Worm (Caenorhabditis elegans) whole organism, L4 larva: ENCODE results near the gene sri-21.
A peak's percentile ranks its signal among the peaks of the same experiment; 100 is the strongest.

Experiments used
- F10B5.3 ChIP-seq: sonication (generic microtip); optimal IDR thresholded peaks from 2 replicates; lab custom pipeline; 2016; ENCODE audit warnings: mild to moderate bottlenecking, missing genetic modification characterization, missing compliant biosample characterization
- F26F4.8 ChIP-seq: fragments of 200-800 bp; sonication (Bioruptor generic); conservative IDR thresholded peaks from 2 replicates; pipeline ENCODE4 v1.3.6; 2022; ENCODE audit warnings: missing genetic modification characterization, missing compliant biosample characterization
- F44E2.7 ChIP-seq: fragments of 200-800 bp; sonication (Bioruptor generic); IDR thresholded peaks from 2 replicates; pipeline ENCODE4 v2.1.2; 2022; ENCODE audit warnings: missing genetic modification characterization, missing compliant biosample characterization
- F49E8.2 ChIP-seq: sonication (generic microtip); optimal IDR thresholded peaks from 2 replicates; lab custom pipeline; 2016; ENCODE audit warnings: missing compliant biosample characterization, mild to moderate bottlenecking, missing genetic modification characterization, borderline replicate concordance
- R02D3.7 ChIP-seq: fragments of 150-350 bp; sonication (generic microtip); optimal IDR thresholded peaks from 3 replicates; lab custom pipeline; 2014; ENCODE audit warnings: missing biosample characterization, missing genetic modification characterization
- Y75B8A.6 ChIP-seq: fragments of 200-800 bp; sonication (Bioruptor generic); IDR thresholded peaks from 2 replicates; pipeline ENCODE4 v1.3.6; 2022; ENCODE audit warnings: missing genetic modification reagents, missing genetic modification characterization, missing compliant biosample characterization
- ZK337.2 ChIP-seq: fragments of 200-800 bp; sonication (Bioruptor generic); IDR thresholded peaks from 2 replicates; pipeline ENCODE4 v1.3.6; 2022; ENCODE audit warnings: missing genetic modification reagents, missing genetic modification characterization, missing compliant biosample characterization
- ZK546.5 ChIP-seq, 2 experiments: sonication (generic microtip); optimal IDR thresholded peaks; 2 replicates each; lab custom pipeline; 2017; ENCODE audit warnings: missing biosample characterization in 2 of 2, missing genetic modification characterization in 2 of 2
- aha-1 ChIP-seq: fragments of 150-350 bp; peaks from one replicate; lab custom pipeline; 2014; ENCODE audit warnings: missing biosample characterization, missing genetic modification characterization
- aly-2 ChIP-seq: sonication (generic microtip); optimal IDR thresholded peaks from 2 replicates; lab custom pipeline; 2018; ENCODE audit warnings: missing biosample characterization, missing genetic modification characterization
- ceh-44 ChIP-seq: fragments of 200-800 bp; sonication (Bioruptor generic); IDR thresholded peaks from 2 replicates; pipeline ENCODE4 v1.3.6; 2022; ENCODE audit warnings: missing genetic modification reagents, missing genetic modification characterization, missing compliant biosample characterization
- ceh-82 ChIP-seq: sonication (generic microtip); optimal IDR thresholded peaks from 2 replicates; lab custom pipeline; 2017; ENCODE audit warnings: missing biosample characterization, missing genetic modification characterization
- ces-1 ChIP-seq: fragments of 150-350 bp; sonication (generic microtip); optimal IDR thresholded peaks from 4 replicates; lab custom pipeline; 2014; ENCODE audit warnings: missing biosample characterization, missing genetic modification reagents, missing genetic modification characterization
- ctbp-1 ChIP-seq: fragments of 200-800 bp; sonication (Bioruptor generic); IDR thresholded peaks from 2 replicates; pipeline ENCODE4 v1.3.6; 2022; ENCODE audit warnings: missing genetic modification reagents, missing genetic modification characterization, missing compliant biosample characterization
- daf-16 ChIP-seq, 3 experiments: sonication (generic microtip); optimal IDR thresholded peaks; 2 replicates each; lab custom pipeline; 2016 to 2017; ENCODE audit warnings: missing genetic modification characterization in 3 of 3, missing genetic modification reagents in 3 of 3, mild to moderate bottlenecking in 2 of 3, missing compliant biosample characterization in 2 of 3, missing biosample characterization in 1 of 3, moderate library complexity in 1 of 3
- daf-8 ChIP-seq: fragments of 200-800 bp; sonication (Bioruptor generic); IDR thresholded peaks from 2 replicates; pipeline ENCODE4 v1.3.6; 2022; ENCODE audit warnings: missing genetic modification characterization, missing compliant biosample characterization
- dmd-9 ChIP-seq: fragments of 200-800 bp; sonication (Bioruptor generic); IDR thresholded peaks from 2 replicates; pipeline ENCODE4 v1.3.6; 2022; ENCODE audit warnings: missing genetic modification reagents, missing genetic modification characterization, missing compliant biosample characterization
- dpl-1 ChIP-seq: fragments of 150-350 bp; optimal IDR thresholded peaks from 2 replicates; lab custom pipeline; 2014; ENCODE audit warnings: missing biosample characterization, missing genetic modification reagents, missing genetic modification characterization
- duxl-1 ChIP-seq: sonication (generic microtip); optimal IDR thresholded peaks from 2 replicates; lab custom pipeline; 2016; ENCODE audit warnings: mild to moderate bottlenecking, missing genetic modification characterization, moderate library complexity, missing compliant biosample characterization; ENCODE audit not compliant: poor library complexity
- fos-1 ChIP-seq: fragments of 150-350 bp; optimal IDR thresholded peaks from 2 replicates; lab custom pipeline; 2014; ENCODE audit warnings: missing biosample characterization, missing genetic modification characterization
- hlh-11 ChIP-seq: fragments of 200-800 bp; sonication (Bioruptor generic); optimal IDR thresholded peaks from 2 replicates; lab custom pipeline; 2018; ENCODE audit warnings: mild to moderate bottlenecking, missing genetic modification characterization, missing compliant biosample characterization
- hmg-1.1 ChIP-seq: fragments of 200-800 bp; sonication (Bioruptor generic); IDR thresholded peaks from 2 replicates; pipeline ENCODE4 v1.3.6; 2022; ENCODE audit warnings: missing genetic modification reagents, missing genetic modification characterization, missing compliant biosample characterization
- jun-1 ChIP-seq: fragments of 150-350 bp; optimal IDR thresholded peaks from 2 replicates; lab custom pipeline; 2014; ENCODE audit warnings: missing biosample characterization, missing genetic modification reagents, missing genetic modification characterization
- lin-13 ChIP-seq: fragments of 150-350 bp; optimal IDR thresholded peaks from 2 replicates; lab custom pipeline; 2014; ENCODE audit warnings: missing biosample characterization, missing genetic modification reagents, missing genetic modification characterization
- lin-38 ChIP-seq: fragments of 200-800 bp; sonication (Bioruptor generic); IDR thresholded peaks from 2 replicates; pipeline ENCODE4 v1.3.6; 2022; ENCODE audit warnings: missing genetic modification reagents, missing genetic modification characterization, missing compliant biosample characterization
- lsy-2 ChIP-seq, 2 experiments: fragments of 150-350 bp in 1 of 2; sonication (generic microtip) in 1 of 2; optimal IDR thresholded peaks; 2 replicates each; lab custom pipeline; 2014 to 2017; ENCODE audit warnings: missing biosample characterization in 2 of 2, missing genetic modification characterization in 2 of 2
- mdl-1 ChIP-seq, 2 experiments: fragments of 150-350 bp in 1 of 2; sonication (generic microtip) in 1 of 2; optimal IDR thresholded peaks; 2 replicates each; lab custom pipeline; 2014 to 2017; ENCODE audit warnings: missing biosample characterization in 2 of 2, missing genetic modification characterization in 2 of 2
- mdt-29 ChIP-seq: fragments of 200-800 bp; sonication (Bioruptor generic); IDR thresholded peaks from 2 replicates; pipeline ENCODE4 v1.3.6; 2022; ENCODE audit warnings: missing genetic modification reagents, missing genetic modification characterization, missing compliant biosample characterization
- mep-1 ChIP-seq: fragments of 150-350 bp; sonication (generic microtip); optimal IDR thresholded peaks from 3 replicates; lab custom pipeline; 2014; ENCODE audit warnings: missing biosample characterization, missing genetic modification characterization
- mes-2 ChIP-seq: sonication (generic microtip); optimal IDR thresholded peaks from 2 replicates; lab custom pipeline; 2016; ENCODE audit warnings: missing genotype, mild to moderate bottlenecking, missing genetic modification characterization, missing compliant biosample characterization; ENCODE audit not compliant: poor library complexity, severe bottlenecking
- mxl-3 ChIP-seq: fragments of 200-800 bp; sonication (Bioruptor generic); optimal IDR thresholded peaks from 2 replicates; lab custom pipeline; 2018; ENCODE audit warnings: mild to moderate bottlenecking, missing genetic modification characterization, missing compliant biosample characterization
- nhr-11 ChIP-seq: fragments of 150-350 bp; optimal IDR thresholded peaks from 2 replicates; lab custom pipeline; 2014; ENCODE audit warnings: missing biosample characterization, missing genetic modification characterization
- nhr-237 ChIP-seq: sonication (generic microtip); optimal IDR thresholded peaks from 2 replicates; lab custom pipeline; 2017; ENCODE audit warnings: missing biosample characterization, missing genetic modification characterization
- nhr-25 ChIP-seq: sonication (generic microtip); optimal IDR thresholded peaks from 2 replicates; lab custom pipeline; 2017; ENCODE audit warnings: missing genetic modification characterization, mild to moderate bottlenecking, missing compliant biosample characterization, antibody characterized with exemption, moderate library complexity, borderline replicate concordance; ENCODE audit not compliant: insufficient read depth
- nhr-28 ChIP-seq: fragments of 150-350 bp; optimal IDR thresholded peaks from 2 replicates; lab custom pipeline; 2014; ENCODE audit warnings: missing biosample characterization, missing genetic modification characterization
- nhr-41 ChIP-seq: fragments of 200-800 bp; sonication (Bioruptor generic); IDR thresholded peaks from 2 replicates; pipeline ENCODE4 v1.3.6; 2022; ENCODE audit warnings: missing genetic modification reagents, missing genetic modification characterization, missing compliant biosample characterization
- pha-4 ChIP-seq, 2 experiments: fragments of 150-350 bp in 1 of 2; fragments of 200-800 bp in 1 of 2; sonication (Bioruptor generic) in 1 of 2; IDR thresholded peaks in 1 of 2; optimal IDR thresholded peaks in 1 of 2; 2 replicates each; pipeline versions ENCODE4 v1.3.6 to Lab custom; 2014 to 2022; ENCODE audit warnings: missing genetic modification characterization in 2 of 2, missing genetic modification reagents in 2 of 2, missing biosample characterization in 1 of 2, missing compliant biosample characterization in 1 of 2
- sdz-12 ChIP-seq: fragments of 200-800 bp; sonication (Bioruptor generic); optimal IDR thresholded peaks from 2 replicates; lab custom pipeline; 2018; ENCODE audit warnings: mild to moderate bottlenecking, missing genetic modification characterization, missing compliant biosample characterization
- set-16 ChIP-seq: fragments of 200-800 bp; sonication (Bioruptor generic); IDR thresholded peaks from 2 replicates; pipeline ENCODE4 v1.3.6; 2022; ENCODE audit warnings: missing genetic modification reagents, missing genetic modification characterization, missing compliant biosample characterization
- skn-1 ChIP-seq: fragments of 150-350 bp; optimal IDR thresholded peaks from 2 replicates; lab custom pipeline; 2014; ENCODE audit warnings: missing biosample characterization, missing genetic modification characterization
- snpc-4 ChIP-seq: fragments of 150-350 bp; optimal IDR thresholded peaks from 2 replicates; lab custom pipeline; 2014; ENCODE audit warnings: missing biosample characterization, missing genetic modification characterization
- spr-3 ChIP-seq: fragments of 200-800 bp; sonication (Bioruptor generic); optimal IDR thresholded peaks from 2 replicates; lab custom pipeline; 2018; ENCODE audit warnings: mild to moderate bottlenecking, missing genetic modification characterization, missing compliant biosample characterization
- tag-97 ChIP-seq: fragments of 200-800 bp; sonication (Bioruptor generic); IDR thresholded peaks from 2 replicates; pipeline ENCODE4 v1.3.6; 2022; ENCODE audit warnings: missing genetic modification characterization, missing compliant biosample characterization
- tra-1 ChIP-seq: fragments of 200-800 bp; sonication (Bioruptor generic); IDR thresholded peaks from 2 replicates; pipeline ENCODE4 v1.3.6; 2022; ENCODE audit warnings: missing genetic modification reagents, missing genetic modification characterization, missing compliant biosample characterization
- unc-130 ChIP-seq: sonication (generic microtip); optimal IDR thresholded peaks from 2 replicates; lab custom pipeline; 2016; ENCODE audit warnings: missing genetic modification reagents, missing genetic modification characterization, missing compliant biosample characterization
- zip-11 ChIP-seq: fragments of 200-800 bp; sonication (Bioruptor generic); IDR thresholded peaks from 2 replicates; pipeline ENCODE4 v1.3.6; 2022; ENCODE audit warnings: missing genetic modification characterization, missing compliant biosample characterization
- zip-2 ChIP-seq: fragments of 150-350 bp; optimal IDR thresholded peaks from 2 replicates; lab custom pipeline; 2014; ENCODE audit warnings: missing biosample characterization, missing genetic modification characterization

The sri-21 gene

ce11 chrV:3586014-3586689, 36.5 kb downstream of the sri-21 start, which contains the start of the genes rpl-11.1 and T22F3.2 (continued):
- TF ChIP-seq ceh-44 (no peak), R02D3.7 (tag; lab: Kevin White, UChicago) (no peak), nhr-237 (tag; lab: Kevin White, UChicago) (no peak), hlh-11 (peak; percentile 5), skn-1 (tag; lab: Kevin White, UChicago) (no peak), daf-8 (GFP tag; lab: Robert Waterston, UW) (no peak), daf-16 (GFP tag; optimal IDR thresholded peaks at IDR 0.05; lab: Kevin White, UChicago) (no peak), daf-16 (tag; optimal IDR thresholded peaks at IDR 0.05; lab: Kevin White, UChicago) (peak; percentile 9), F49E8.2 (tag; lab: Kevin White, UChicago) (no peak), dmd-9 (GFP tag; lab: Robert Waterston, UW) (no peak), nhr-25 (tag; lab: Kevin White, UChicago) (no peak), unc-130 (GFP tag; lab: Kevin White, UChicago) (no peak), zip-2 (tag; lab: Kevin White, UChicago) (no peak), mxl-3 (GFP tag; lab: Kevin White, UChicago) (no peak), nhr-28 (tag; lab: Kevin White, UChicago) (no peak), tra-1 (GFP tag; lab: Robert Waterston, UW) (no peak), nhr-11 (no peak), lin-38 (GFP tag; lab: Robert Waterston, UW) (no peak), hmg-1.1 (GFP tag; lab: Robert Waterston, UW) (peak; percentile 42; the same call in 1 of the 2 replicates), snpc-4 (tag; lab: Kevin White, UChicago) (no peak), Y75B8A.6 (no peak), set-16 (GFP tag; lab: Robert Waterston, UW) (no peak), spr-3 (GFP tag; lab: Kevin White, UChicago) (no peak), sdz-12 (no peak), dpl-1 (no peak), mdl-1 (tag; optimal IDR thresholded peaks at IDR 0.05; lab: Kevin White, UChicago) (peak in 1 of 2 experiments; percentile 34), jun-1 (tag; lab: Kevin White, UChicago) (no peak), mep-1 (tag; lab: Kevin White, UChicago) (peak; percentile 9)

- TF ChIP-seq F26F4.8 (GFP tag; lab: Robert Waterston, UW) = no peak
- TF ChIP-seq mes-2 (tag; lab: Kevin White, UChicago) = peak; percentile 75
- TF ChIP-seq ctbp-1 = no peak
- no peak for TF ChIP-seq sdz-12
- no peak for TF ChIP-seq duxl-1 (tag; lab: Kevin White, UChicago)
- peak in 1 of 2 experiments; percentile 29 for TF ChIP-seq lsy-2 (tag; optimal IDR thresholded peaks at IDR 0.05; lab: Kevin White, UChicago)
- no peak for TF ChIP-seq tag-97
- peak; percentile 35 for TF ChIP-seq set-16 (GFP tag; lab: Robert Waterston, UW)
- TF ChIP-seq F44E2.7 (GFP tag; lab: Robert Waterston, UW) = no peak
- no peak for TF ChIP-seq ZK546.5 (tag; optimal IDR thresholded peaks at IDR 0.05; lab: Kevin White, UChicago)
- no peak for TF ChIP-seq lin-13
- no peak for TF ChIP-seq spr-3 (GFP tag; lab: Kevin White, UChicago)
- TF ChIP-seq aly-2 (tag; lab: Kevin White, UChicago) = no peak
- no peak for TF ChIP-seq zip-2 (tag; lab: Kevin White, UChicago)
- no peak for TF ChIP-seq fos-1 (tag; lab: Kevin White, UChicago)
- no peak for TF ChIP-seq ceh-82 (tag; lab: Kevin White, UChicago)
- TF ChIP-seq nhr-41 (GFP tag; lab: Robert Waterston, UW) = no peak
- no peak for TF ChIP-seq mdt-29 (GFP tag; lab: Robert Waterston, UW)
- TF ChIP-seq mxl-3 (GFP tag; lab: Kevin White, UChicago) = no peak
- TF ChIP-seq ces-1 (GFP tag; lab: Kevin White, UChicago) = no peak
- TF ChIP-seq ZK337.2 (GFP tag; lab: Robert Waterston, UW) = 0 out of 2 replicates have a peak, but pooled peaks have one; percentile 18
- no peak for TF ChIP-seq zip-11 (GFP tag; lab: Robert Waterston, UW)
- TF ChIP-seq pha-4 (GFP tag; IDR thresholded peaks at IDR 0.05; lab: Robert Waterston, UW) = 0 out of 2 replicates have a peak, but pooled peaks have one; percentile 22
- no peak for TF ChIP-seq pha-4 (tag; optimal IDR thresholded peaks at IDR 0.05; lab: Kevin White, UChicago)
- TF ChIP-seq aha-1 (tag; lab: Kevin White, UChicago) = peak; percentile 75
- TF ChIP-seq hmg-1.1 (GFP tag; lab: Robert Waterston, UW) = 0 out of 2 replicates have a peak, but pooled peaks have one; percentile 15
- no peak for TF ChIP-seq daf-16 (GFP tag; optimal IDR thresholded peaks at IDR 0.05; lab: Kevin White, UChicago)
- TF ChIP-seq daf-16 (tag; optimal IDR thresholded peaks at IDR 0.05; lab: Kevin White, UChicago) = no peak
- no peak for TF ChIP-seq F10B5.3 (tag; lab: Kevin White, UChicago)
- peak; percentile 55 for TF ChIP-seq lin-38 (GFP tag; lab: Robert Waterston, UW)
Measured at ce11 chrV:3587633-3588032, 38.0 kb downstream of the sri-21 start.
